Fruit fly (Drosophila melanogaster) whole organism, embryonic: ENCODE data around the gene Trf4-2.
A peak's percentile ranks its signal among the peaks of the same experiment; 100 is the strongest.

ENCODE experiments used
- CG11398 ChIP-seq: fragments of 200-800 bp; sonication (Bioruptor generic); optimal IDR thresholded peaks from 2 replicates; lab custom pipeline; 2016; ENCODE audit warnings: missing biosample characterization, missing genetic modification characterization
- CG11696 ChIP-seq: fragments of 200-800 bp; sonication (Bioruptor generic); IDR thresholded peaks from 2 replicates; pipeline ENCODE4 v1.3.6; 2022; ENCODE audit warnings: missing biosample characterization, missing genetic modification characterization
- CG12104 ChIP-seq: fragments of 200-800 bp; sonication (Bioruptor generic); optimal IDR thresholded peaks from 3 replicates; lab custom pipeline; 2016; ENCODE audit warnings: missing biosample characterization, missing genetic modification characterization
- CG13624 ChIP-seq: fragments of 200-800 bp; sonication (Bioruptor generic); optimal IDR thresholded peaks from 2 replicates; lab custom pipeline; 2016; ENCODE audit warnings: missing biosample characterization, missing genetic modification characterization
- CG14014 ChIP-seq: fragments of 200-800 bp; sonication (Bioruptor generic); IDR thresholded peaks from 2 replicates; pipeline ENCODE4 v1.3.6; 2022; ENCODE audit warnings: missing biosample characterization, missing genetic modification characterization
- CG17361 ChIP-seq: fragments of 200-800 bp; sonication (Bioruptor generic); IDR thresholded peaks from 3 replicates; pipeline ENCODE4 v1.3.6; 2022; ENCODE audit warnings: missing biosample characterization, missing genetic modification characterization
- CG17385 ChIP-seq: fragments of 200-800 bp; sonication (Bioruptor generic); optimal IDR thresholded peaks from 3 replicates; lab custom pipeline; 2018; ENCODE audit warnings: missing biosample characterization, mild to moderate bottlenecking, missing genetic modification characterization
- CG1832 ChIP-seq: fragments of 200-800 bp; sonication (Bioruptor generic); optimal IDR thresholded peaks from 2 replicates; lab custom pipeline; 2017; ENCODE audit warnings: missing biosample characterization, mild to moderate bottlenecking, missing genetic modification characterization, inconsistent platforms
- CG18476 ChIP-seq: fragments of 200-800 bp; sonication (Bioruptor generic); optimal IDR thresholded peaks from 2 replicates; lab custom pipeline; 2016; ENCODE audit warnings: missing biosample characterization, mild to moderate bottlenecking, missing genetic modification characterization
- CG2129 ChIP-seq: fragments of 200-800 bp; sonication (Bioruptor generic); IDR thresholded peaks from 2 replicates; pipeline ENCODE4 v1.3.6; 2022; ENCODE audit warnings: missing biosample characterization, missing genetic modification characterization; ENCODE audit not compliant: partially characterized antibody
- CG30403 ChIP-seq: fragments of 200-800 bp; sonication (Bioruptor generic); optimal IDR thresholded peaks from 3 replicates; lab custom pipeline; 2016; ENCODE audit warnings: missing biosample characterization, missing genetic modification characterization
- CG31365 ChIP-seq: fragments of 200-800 bp; sonication (Bioruptor generic); optimal IDR thresholded peaks from 2 replicates; lab custom pipeline; 2018; ENCODE audit warnings: missing biosample characterization, mild to moderate bottlenecking, missing genetic modification characterization
- CG31388 ChIP-seq: fragments of 200-800 bp; sonication (Bioruptor generic); optimal IDR thresholded peaks from 2 replicates; lab custom pipeline; 2016; ENCODE audit warnings: missing biosample characterization, missing genetic modification characterization
- CG3281 ChIP-seq: fragments of 200-800 bp; sonication (Bioruptor generic); optimal IDR thresholded peaks from 3 replicates; lab custom pipeline; 2017; ENCODE audit warnings: missing biosample characterization, mild to moderate bottlenecking, missing genetic modification characterization
- CG6654 ChIP-seq: fragments of 200-800 bp; sonication (Bioruptor generic); optimal IDR thresholded peaks from 2 replicates; lab custom pipeline; 2017; ENCODE audit warnings: missing biosample characterization, mild to moderate bottlenecking, missing genetic modification characterization
- CG7987 ChIP-seq: fragments of 200-800 bp; sonication (Bioruptor generic); optimal IDR thresholded peaks from 2 replicates; lab custom pipeline; 2018; ENCODE audit warnings: missing biosample characterization, mild to moderate bottlenecking, missing genetic modification characterization, moderate library complexity
- CG8359 ChIP-seq: fragments of 200-800 bp; sonication (Bioruptor generic); optimal IDR thresholded peaks from 2 replicates; lab custom pipeline; 2017; ENCODE audit warnings: missing biosample characterization, mild to moderate bottlenecking, missing genetic modification characterization, borderline replicate concordance
- CG8944 ChIP-seq: fragments of 200-800 bp; sonication (Bioruptor generic); optimal IDR thresholded peaks from 3 replicates; lab custom pipeline; 2016; ENCODE audit warnings: missing biosample characterization, missing genetic modification characterization
- Camta ChIP-seq: fragments of 200-800 bp; sonication (Bioruptor generic); optimal IDR thresholded peaks from 2 replicates; lab custom pipeline; 2016; ENCODE audit warnings: missing biosample characterization, missing genetic modification characterization
- Fer1 ChIP-seq: fragments of 200-800 bp; sonication (Bioruptor generic); optimal IDR thresholded peaks from 2 replicates; lab custom pipeline; 2017; ENCODE audit warnings: missing biosample characterization, mild to moderate bottlenecking, missing genetic modification characterization
- HHEX ChIP-seq: fragments of 200-800 bp; sonication (Bioruptor generic); optimal IDR thresholded peaks from 3 replicates; lab custom pipeline; 2017; ENCODE audit warnings: missing biosample characterization, mild to moderate bottlenecking, missing genetic modification characterization, missing genetic modification reagents
- Hr78 ChIP-seq, 2 experiments: fragments of 200-800 bp in 1 of 2; fragments of >200 bp in 1 of 2; sonication (Bioruptor generic) in 1 of 2; optimal IDR thresholded peaks; 2 replicates each; lab custom pipeline; 2017 to 2019; ENCODE audit warnings: missing biosample characterization in 2 of 2, missing genetic modification characterization in 2 of 2, mild to moderate bottlenecking in 1 of 2, moderate library complexity in 1 of 2
- Kr ChIP-seq: fragments of 200-800 bp; sonication (Bioruptor generic); optimal IDR thresholded peaks from 2 replicates; lab custom pipeline; 2017; ENCODE audit warnings: missing biosample characterization, mild to moderate bottlenecking, missing genetic modification characterization
- Lim3 ChIP-seq: fragments of 200-800 bp; sonication (Bioruptor generic); IDR thresholded peaks from 2 replicates; pipeline ENCODE4 v1.3.6; 2022; ENCODE audit warnings: missing biosample characterization, missing genetic modification characterization
- MESR4 ChIP-seq: fragments of 200-800 bp; sonication (Bioruptor generic); optimal IDR thresholded peaks from 2 replicates; lab custom pipeline; 2018; ENCODE audit warnings: missing biosample characterization, mild to moderate bottlenecking, missing genetic modification characterization, moderate library complexity
- Oli ChIP-seq: fragments of 200-800 bp; sonication (Bioruptor generic); optimal IDR thresholded peaks from 2 replicates; lab custom pipeline; 2018; ENCODE audit warnings: missing biosample characterization, mild to moderate bottlenecking, missing genetic modification characterization, moderate library complexity
- Optix ChIP-seq: fragments of 200-800 bp; sonication (Bioruptor generic); IDR thresholded peaks from 3 replicates; pipeline ENCODE4 v1.3.6; 2022; ENCODE audit warnings: missing biosample characterization, missing genetic modification characterization
- Ravus ChIP-seq: fragments of 200-800 bp; sonication (Bioruptor generic); IDR thresholded peaks from 2 replicates; pipeline ENCODE4 v1.3.6; 2022; ENCODE audit warnings: missing biosample characterization, missing genetic modification characterization
- Taf1 ChIP-seq: fragments of 200-800 bp; sonication (Bioruptor generic); IDR thresholded peaks from 2 replicates; pipeline ENCODE4 v1.3.6; 2022; ENCODE audit warnings: missing biosample characterization, missing genetic modification characterization
- bigmax ChIP-seq: fragments of 200-800 bp; sonication (Bioruptor generic); optimal IDR thresholded peaks from 2 replicates; lab custom pipeline; 2018; ENCODE audit warnings: missing biosample characterization, mild to moderate bottlenecking, missing genetic modification characterization
- caup ChIP-seq: fragments of 200-800 bp; sonication (Bioruptor generic); optimal IDR thresholded peaks from 3 replicates; lab custom pipeline; 2017; ENCODE audit warnings: missing biosample characterization, mild to moderate bottlenecking, missing genetic modification characterization, moderate library complexity; ENCODE audit not compliant: severe bottlenecking
- croc ChIP-seq: fragments of 200-800 bp; sonication (Bioruptor generic); conservative IDR thresholded peaks from 3 replicates; pipeline ENCODE4 v1.3.6; 2022; ENCODE audit warnings: missing biosample characterization, missing genetic modification characterization
- crol ChIP-seq: fragments of 200-800 bp; sonication (Bioruptor generic); IDR thresholded peaks from 2 replicates; pipeline ENCODE4 v1.3.6; 2022; ENCODE audit warnings: missing biosample characterization, missing genetic modification characterization
- da ChIP-seq: fragments of 200-800 bp; sonication (Bioruptor generic); optimal IDR thresholded peaks from 2 replicates; lab custom pipeline; 2016; ENCODE audit warnings: missing biosample characterization, missing genetic modification characterization
- dan ChIP-seq: fragments of 200-800 bp; sonication (Bioruptor generic); IDR thresholded peaks from 2 replicates; pipeline ENCODE4 v1.3.6; 2022; ENCODE audit warnings: missing biosample characterization, missing genetic modification characterization
- dysf ChIP-seq: fragments of 200-800 bp; sonication (Bioruptor generic); IDR thresholded peaks from 3 replicates; pipeline ENCODE4 v1.3.6; 2022; ENCODE audit warnings: missing biosample characterization, missing genetic modification characterization
- eve ChIP-seq, 2 experiments: fragments of >200 bp; optimal IDR thresholded peaks; 2 replicates each; lab custom pipeline; 2017; ENCODE audit warnings: missing biosample characterization in 2 of 2, missing genetic modification characterization in 2 of 2
- fru ChIP-seq: fragments of >200 bp; optimal IDR thresholded peaks from 2 replicates; lab custom pipeline; 2017
- jing ChIP-seq: fragments of 200-800 bp; sonication (Bioruptor generic); optimal IDR thresholded peaks from 2 replicates; lab custom pipeline; 2018; ENCODE audit warnings: missing biosample characterization, mild to moderate bottlenecking, missing genetic modification characterization
- jumu ChIP-seq: fragments of 200-800 bp; sonication (Bioruptor generic); optimal IDR thresholded peaks from 3 replicates; lab custom pipeline; 2016; ENCODE audit warnings: missing biosample characterization, missing genetic modification characterization
- odd ChIP-seq: fragments of 200-800 bp; sonication (Bioruptor generic); optimal IDR thresholded peaks from 2 replicates; lab custom pipeline; 2017; ENCODE audit warnings: missing biosample characterization, mild to moderate bottlenecking, missing genetic modification characterization
- pzg ChIP-seq: fragments of 200-800 bp; sonication (Bioruptor generic); optimal IDR thresholded peaks from 3 replicates; lab custom pipeline; 2018; ENCODE audit warnings: missing biosample characterization, mild to moderate bottlenecking, missing genetic modification characterization, moderate library complexity
- row ChIP-seq: fragments of 200-800 bp; sonication (Bioruptor generic); IDR thresholded peaks from 3 replicates; pipeline ENCODE4 v1.3.6; 2022; ENCODE audit warnings: missing biosample characterization, missing genetic modification characterization
- tio ChIP-seq: fragments of 200-800 bp; sonication (Bioruptor generic); optimal IDR thresholded peaks from 2 replicates; lab custom pipeline; 2017; ENCODE audit warnings: missing biosample characterization, missing genetic modification characterization, inconsistent platforms
- trh ChIP-seq: fragments of 200-800 bp; sonication (Bioruptor generic); optimal IDR thresholded peaks from 2 replicates; lab custom pipeline; 2016; ENCODE audit warnings: missing biosample characterization, missing genetic modification characterization
- unpg ChIP-seq: fragments of 200-800 bp; sonication (Bioruptor generic); optimal IDR thresholded peaks from 3 replicates; lab custom pipeline; 2018; ENCODE audit warnings: missing biosample characterization, mild to moderate bottlenecking, missing genetic modification characterization, moderate library complexity
- vfl ChIP-seq: fragments of 200-800 bp; sonication (Bioruptor generic); optimal IDR thresholded peaks from 2 replicates; lab custom pipeline; 2016; ENCODE audit warnings: missing biosample characterization, missing genetic modification characterization
- vnd ChIP-seq: fragments of 200-800 bp; sonication (Bioruptor generic); IDR thresholded peaks from 3 replicates; pipeline ENCODE4 v1.3.6; 2022; ENCODE audit warnings: missing biosample characterization, missing genetic modification characterization; ENCODE audit not compliant: partially characterized antibody
- z ChIP-seq: fragments of 200-800 bp; sonication (Bioruptor generic); IDR thresholded peaks from 3 replicates; pipeline ENCODE4 v1.3.6; 2022; ENCODE audit warnings: missing biosample characterization, missing genetic modification characterization

Trf4-2 gene

dm6 chr3R:24875939-24876842 is 48.8 kb upstream of the Trf4-2 start, which contains the start of gene CG3744 (continued):
- TF ChIP-seq Hr78 (GFP tag; optimal IDR thresholded peaks at IDR 0.05; lab: Kevin White, UChicago) = no peak
- TF ChIP-seq CG14014 = peak; percentile 95
- peak; percentile 34; the same call in 1 of the 2 replicates for TF ChIP-seq dan (GFP tag; lab: Robert Waterston, UW)
- peak; percentile 27 for TF ChIP-seq CG11398 (GFP tag; lab: Kevin White, UChicago)
- peak; percentile 46 for TF ChIP-seq Camta (GFP tag; lab: Kevin White, UChicago)
- TF ChIP-seq bigmax (GFP tag; lab: Kevin White, UChicago) = no peak
- peak; percentile 80 for TF ChIP-seq CG17385
- TF ChIP-seq pzg (GFP tag; lab: Kevin White, UChicago) = peak; percentile 57
- TF ChIP-seq da (GFP tag; lab: Kevin White, UChicago) = no peak
- TF ChIP-seq MESR4 = peak; percentile 60
- TF ChIP-seq row (GFP tag; lab: Robert Waterston, UW) = peak; percentile 98
- TF ChIP-seq Lim3 (GFP tag; lab: Robert Waterston, UW) = peak; percentile 70
- TF ChIP-seq Ravus (GFP tag; lab: Robert Waterston, UW) = peak; percentile 75
- peak; percentile 90 for TF ChIP-seq unpg (GFP tag; lab: Kevin White, UChicago)
- peak; percentile 76 for TF ChIP-seq trh (GFP tag; lab: Kevin White, UChicago)
- TF ChIP-seq tio (GFP tag; lab: Kevin White, UChicago) = no peak
- peak; percentile 69 for TF ChIP-seq CG8944 (GFP tag; lab: Kevin White, UChicago)
- TF ChIP-seq caup (GFP tag; lab: Kevin White, UChicago) = peak; percentile 93
- TF ChIP-seq z (GFP tag; lab: Robert Waterston, UW) = peak; percentile 38; the same call in 1 of the 3 replicates
- no peak for TF ChIP-seq eve (GFP tag; optimal IDR thresholded peaks at IDR 0.05; lab: Kevin White, UChicago)
- TF ChIP-seq CG3281 (GFP tag; lab: Kevin White, UChicago) = peak; percentile 90
- peak; percentile 87 for TF ChIP-seq Optix (GFP tag; lab: Robert Waterston, UW)
- no peak for TF ChIP-seq Kr
- peak; percentile 67 for TF ChIP-seq jumu (GFP tag; lab: Kevin White, UChicago)
- peak; percentile 44; the same call in 1 of the 2 replicates for TF ChIP-seq crol (GFP tag; lab: Robert Waterston, UW)
- TF ChIP-seq CG12104 (GFP tag; lab: Kevin White, UChicago) = peak; percentile 77
- TF ChIP-seq Oli (tag; lab: Kevin White, UChicago) = peak; percentile 84
- TF ChIP-seq CG17361 = peak; percentile 92
- peak; percentile 71 for TF ChIP-seq CG18476 (GFP tag; lab: Kevin White, UChicago)
- TF ChIP-seq HHEX (GFP tag; lab: Kevin White, UChicago) = peak; percentile 88
- TF ChIP-seq CG1832 (GFP tag; lab: Kevin White, UChicago) = no peak
- peak; percentile 28 for TF ChIP-seq CG31388 (GFP tag; lab: Kevin White, UChicago)
- TF ChIP-seq CG2129 (GFP tag; lab: Robert Waterston, UW) = peak; percentile 94
- peak; percentile 57 for TF ChIP-seq CG6654 (GFP tag; lab: Kevin White, UChicago)
- peak; percentile 92 for TF ChIP-seq CG30403 (GFP tag; lab: Kevin White, UChicago)
- TF ChIP-seq croc (GFP tag; lab: Robert Waterston, UW) = peak; percentile 79
- TF ChIP-seq Fer1 (GFP tag; lab: Kevin White, UChicago) = peak; percentile 85
- peak; percentile 81 for TF ChIP-seq CG11696 (GFP tag; lab: Robert Waterston, UW)
- TF ChIP-seq dysf (GFP tag; lab: Robert Waterston, UW) = peak; percentile 94
- TF ChIP-seq Taf1 (GFP tag; lab: Robert Waterston, UW) = peak; percentile 87
- peak; percentile 62 for TF ChIP-seq jing (GFP tag; lab: Kevin White, UChicago)
- peak; percentile 52 for TF ChIP-seq CG7987 (GFP tag; lab: Kevin White, UChicago)
- TF ChIP-seq CG13624 = peak; percentile 67
- peak; percentile 55 for TF ChIP-seq CG8359 (GFP tag; lab: Kevin White, UChicago)
- no peak for TF ChIP-seq CG31365
- TF ChIP-seq vfl (GFP tag; lab: Kevin White, UChicago) = peak; percentile 73
- TF ChIP-seq odd (GFP tag; lab: Kevin White, UChicago) = peak; percentile 50
- TF ChIP-seq fru = no peak
- peak; percentile 94 for TF ChIP-seq vnd (GFP tag; lab: Robert Waterston, UW)
